Worm (Caenorhabditis elegans): Measurements from ENCODE around the gene blos-8.

DNA sequence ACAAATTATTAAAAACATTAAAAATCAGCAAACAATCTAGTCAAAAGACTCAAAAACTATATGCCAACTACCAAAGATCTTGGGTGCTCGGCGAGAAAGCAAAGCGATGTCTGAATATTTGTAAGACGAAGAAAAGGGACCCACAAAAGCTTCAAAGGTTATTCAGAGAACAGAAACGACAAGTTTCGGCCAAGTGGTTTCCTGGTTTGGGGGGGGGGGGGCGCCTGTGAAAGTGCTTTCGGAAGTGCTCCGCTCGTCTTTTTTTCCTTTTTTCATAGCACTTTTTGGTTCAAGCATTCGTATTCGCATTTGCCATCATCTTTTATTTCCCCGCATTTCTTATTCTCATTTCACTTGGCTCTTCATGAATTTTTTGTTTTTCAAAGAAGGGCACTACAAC lies 49.5 kb downstream of the blos-8 start:
- no peak for TF ChIP-seq nhr-12 (tag; optimal IDR thresholded peaks at IDR 0.05)
- TF ChIP-seq mls-2 (tag; optimal IDR thresholded peaks at IDR 0.05), result no peak
